Fruit fly (Drosophila melanogaster) whole organism, wandering third instar larva: ENCODE results near the gene Kal1.

Source experiments
- Abd-B ChIP-seq: fragments of >200 bp; optimal IDR thresholded peaks from 2 replicates; lab custom pipeline; 2017; ENCODE audit warnings: missing biosample characterization, missing genetic modification characterization
- Hr83 ChIP-seq: fragments of 200-300 bp; sonication (Bioruptor generic); optimal IDR thresholded peaks from 2 replicates; lab custom pipeline; 2016; ENCODE audit warnings: missing biosample characterization, mild to moderate bottlenecking, missing genetic modification characterization, moderate library complexity; ENCODE audit not compliant: poor library complexity, severe bottlenecking
- Jra ChIP-seq: sonication (Bioruptor generic); optimal IDR thresholded peaks from 2 replicates; lab custom pipeline; 2016; ENCODE audit warnings: missing biosample characterization, missing genetic modification characterization
- Rel ChIP-seq, 2 experiments: fragments of 200-800 bp; sonication (Bioruptor generic) in 1 of 2; optimal IDR thresholded peaks; 2 replicates in 1 of 2; 3 replicates in 1 of 2; lab custom pipeline; 2016 to 2019; ENCODE audit warnings: mild to moderate bottlenecking in 2 of 2, missing biosample characterization in 2 of 2, missing genetic modification characterization in 2 of 2, moderate library complexity in 1 of 2
- Sp1 ChIP-seq: fragments of 200-800 bp; sonication (Bioruptor generic); optimal IDR thresholded peaks from 3 replicates; lab custom pipeline; 2019; ENCODE audit warnings: missing biosample characterization, mild to moderate bottlenecking, missing genetic modification characterization, moderate library complexity
- br ChIP-seq: fragments of 200-800 bp; sonication (Bioruptor generic); optimal IDR thresholded peaks from 2 replicates; lab custom pipeline; 2016; ENCODE audit warnings: missing biosample characterization, missing genetic modification characterization
- brk ChIP-seq: fragments of 200-800 bp; sonication (Bioruptor generic); optimal IDR thresholded peaks from 2 replicates; lab custom pipeline; 2016; ENCODE audit warnings: missing biosample characterization, mild to moderate bottlenecking, missing genetic modification characterization
- dsf ChIP-seq: sonication (Bioruptor generic); optimal IDR thresholded peaks from 2 replicates; lab custom pipeline; 2016; ENCODE audit warnings: missing biosample characterization, missing genetic modification characterization, borderline replicate concordance
- foxo ChIP-seq, 2 experiments: fragments of 200-800 bp; sonication (Bioruptor generic); optimal IDR thresholded peaks; 2 replicates in 1 of 2; 3 replicates in 1 of 2; lab custom pipeline; 2016 to 2017; ENCODE audit warnings: missing biosample characterization in 2 of 2, missing genetic modification characterization in 2 of 2
- h ChIP-seq: fragments of 200-800 bp; sonication (Bioruptor generic); optimal IDR thresholded peaks from 3 replicates; lab custom pipeline; 2016; ENCODE audit warnings: missing biosample characterization, mild to moderate bottlenecking, missing genetic modification characterization
- lola ChIP-seq: fragments of >200 bp; optimal IDR thresholded peaks from 2 replicates; lab custom pipeline; 2017; ENCODE audit warnings: missing biosample characterization, missing genetic modification characterization
- psq ChIP-seq: fragments of 200-800 bp; sonication (Bioruptor generic); optimal IDR thresholded peaks from 3 replicates; lab custom pipeline; 2017; ENCODE audit warnings: missing biosample characterization, mild to moderate bottlenecking, missing genetic modification characterization, moderate library complexity

DNA sequence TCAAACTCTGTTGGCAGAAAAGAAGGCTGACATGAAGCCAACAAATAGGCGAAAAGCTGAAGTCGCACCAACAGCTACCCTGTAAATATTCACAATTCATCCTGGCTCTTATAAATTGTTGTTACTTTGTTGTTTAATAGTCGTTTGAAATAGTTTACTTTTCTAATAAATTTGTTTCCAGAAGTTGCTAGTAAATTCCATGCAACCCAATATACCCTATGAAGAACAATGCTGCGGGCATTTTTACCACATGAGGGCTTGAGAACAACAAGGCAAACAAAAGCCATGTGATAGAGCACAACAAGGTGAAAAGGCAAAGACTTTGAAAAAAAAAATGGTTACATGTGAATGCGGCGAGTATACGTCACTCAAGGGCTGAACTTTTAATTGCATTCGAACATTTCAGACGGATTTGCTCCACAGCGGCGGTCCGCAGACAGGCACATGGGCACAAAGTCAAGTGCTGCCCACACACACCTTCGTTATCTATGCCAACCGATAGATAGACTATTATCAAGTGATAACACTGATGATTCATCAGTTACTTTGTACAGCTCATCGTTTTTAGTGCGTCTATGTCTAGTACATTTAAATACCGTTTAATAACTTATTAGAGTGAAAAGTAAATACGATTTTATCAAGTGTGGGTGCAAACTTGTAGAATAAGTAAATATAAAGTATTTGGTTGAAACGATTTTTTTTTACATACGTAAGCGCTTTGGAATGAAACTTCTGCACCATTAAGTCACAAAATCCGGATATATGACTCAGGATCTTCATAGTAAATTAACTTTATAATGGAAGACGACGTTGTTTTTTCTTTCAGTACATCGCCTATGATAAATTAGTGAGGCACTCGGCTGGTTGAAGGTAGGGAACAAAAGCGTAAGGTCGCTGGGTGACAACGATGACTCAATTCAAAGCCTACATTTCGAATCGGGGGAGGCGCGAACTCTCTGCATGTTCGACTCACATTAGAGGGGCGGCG, 41.9 kb upstream of the Kal1 start:
- peak; percentile 62 for TF ChIP-seq psq (GFP tag; lab: Kevin White, UChicago)
- TF ChIP-seq Hr83 (GFP tag; lab: Kevin White, UChicago): no peak
- TF ChIP-seq lola (GFP tag; lab: Kevin White, UChicago): no peak
- TF ChIP-seq Sp1 (GFP tag; lab: Kevin White, UChicago): peak; percentile 49
- no peak for TF ChIP-seq Jra (GFP tag; lab: Kevin White, UChicago)
- TF ChIP-seq dsf (GFP tag; lab: Kevin White, UChicago): no peak
- TF ChIP-seq h (GFP tag; lab: Kevin White, UChicago): peak; percentile 81
- peak; percentile 5 to 76 for TF ChIP-seq foxo (GFP tag; optimal IDR thresholded peaks at IDR 0.05; lab: Kevin White, UChicago)
- TF ChIP-seq Abd-B: no peak
- no peak for TF ChIP-seq brk (GFP tag; lab: Kevin White, UChicago)
- TF ChIP-seq br (GFP tag; lab: Kevin White, UChicago): peak; percentile 73
- no peak for TF ChIP-seq Rel (GFP tag; optimal IDR thresholded peaks at IDR 0.05; lab: Kevin White, UChicago)
- TF ChIP-seq Rel (tag; optimal IDR thresholded peaks at IDR 0.05; lab: Kevin White, UChicago): no peak
